Fruit fly (Drosophila melanogaster): ENCODE measurements around the gene CG4953.

Gene CG4953

DNA sequence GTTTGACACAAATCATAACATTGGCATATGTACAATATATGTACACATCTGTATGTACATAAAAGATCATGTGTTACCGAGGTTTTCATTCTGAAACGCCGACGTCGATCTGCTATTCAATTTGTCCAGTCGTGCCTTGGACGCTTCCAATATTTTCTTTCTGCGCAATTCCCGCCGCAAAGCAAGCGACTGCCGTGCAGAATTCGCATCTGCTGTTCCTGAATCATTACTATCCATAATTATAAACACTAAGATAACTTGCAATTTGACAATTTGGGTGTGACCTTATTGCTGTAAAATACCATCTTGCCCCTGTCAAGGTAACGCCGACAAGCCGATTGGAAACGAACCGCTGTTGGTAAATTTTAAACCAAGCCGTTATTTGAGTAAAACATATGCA lies 45.3 kb downstream of the CG4953 start:
- TF ChIP-seq pan (optimal IDR thresholded peaks at IDR 0.05) (no peak), Dll (optimal IDR thresholded peaks at IDR 0.05) (no peak), EcR (GFP tag; optimal IDR thresholded peaks at IDR 0.05) (no peak), psq (optimal IDR thresholded peaks at IDR 0.05) (no peak), usp (GFP tag; optimal IDR thresholded peaks at IDR 0.05) (no peak), CG8478 (optimal IDR thresholded peaks at IDR 0.05) (no peak)

DNA sequence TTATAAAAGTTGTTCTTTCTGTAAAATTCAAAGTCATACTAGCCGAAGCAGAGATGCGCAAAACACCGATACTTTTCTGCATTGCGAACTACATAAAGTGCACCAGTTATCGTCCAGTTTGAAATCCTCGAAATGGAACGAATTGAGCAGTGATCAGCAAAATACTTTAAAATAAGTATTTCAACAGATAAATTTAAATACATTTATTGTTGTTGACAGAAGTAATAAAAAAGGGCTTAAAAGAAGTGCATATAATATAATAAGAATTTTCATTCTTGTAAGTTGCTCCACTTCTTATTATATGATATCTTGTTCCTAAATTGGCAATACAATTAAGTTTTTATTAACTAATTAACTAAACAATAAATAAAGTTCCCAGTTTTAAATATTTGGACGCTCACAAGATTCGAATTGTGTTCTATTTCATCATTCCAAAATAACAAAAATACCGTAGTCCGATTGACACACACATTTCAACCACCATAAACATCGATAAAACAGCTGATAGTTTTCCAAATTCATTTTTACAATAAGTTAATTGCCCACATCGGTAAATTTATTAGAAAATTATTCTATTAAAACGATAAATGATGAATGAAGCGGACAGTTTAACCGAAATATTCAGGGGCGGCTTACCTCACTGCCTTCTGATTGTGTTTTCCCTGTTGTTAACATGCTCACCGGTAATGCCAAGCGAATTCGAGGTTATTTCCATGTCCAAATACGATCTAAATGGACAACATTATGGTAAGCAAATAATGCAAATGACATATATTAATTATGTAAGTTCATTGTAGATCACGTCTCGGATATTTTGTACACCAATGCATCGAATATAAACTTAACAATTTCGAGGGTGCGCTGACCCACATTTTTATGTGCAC lies 48.1 kb downstream of the CG4953 start, which contains the start of the genes Usp14 and CG4972:
Usp14 (minus strand) TSS at position 70 of the 884 bp plus-strand sequence.
CG4972 (plus strand) TSS at position 466 of the 884 bp plus-strand sequence.
- no peak for TF ChIP-seq psq (optimal IDR thresholded peaks at IDR 0.05)
- no peak for TF ChIP-seq pan (optimal IDR thresholded peaks at IDR 0.05)
- no peak for TF ChIP-seq CG8478 (optimal IDR thresholded peaks at IDR 0.05)
- no peak for TF ChIP-seq usp (GFP tag; optimal IDR thresholded peaks at IDR 0.05)

DNA sequence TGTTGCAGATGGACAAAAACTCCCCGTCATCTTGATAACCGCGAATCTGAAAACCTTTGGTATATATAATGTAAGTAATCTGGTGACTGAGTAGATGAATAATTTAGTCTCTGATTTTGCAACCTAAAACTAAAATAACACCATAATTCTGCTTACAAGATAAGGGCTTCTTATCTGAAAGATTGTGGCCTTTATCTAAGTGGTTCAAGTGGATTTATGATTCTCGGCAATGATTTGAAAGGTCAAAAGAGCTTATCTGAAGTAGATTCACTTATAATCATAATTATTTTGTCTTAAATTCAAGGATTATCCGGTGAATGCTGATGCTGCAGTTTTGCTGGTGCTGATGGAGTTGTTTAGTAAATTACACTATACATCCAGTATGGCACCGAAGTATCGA lies 49.4 kb downstream of the CG4953 start:
- TF ChIP-seq usp (GFP tag; optimal IDR thresholded peaks at IDR 0.05): no peak

Data from whole organism.